Worm (Caenorhabditis elegans): ENCODE measurements around the gene sym-1.

ce11 chrX:14534596-14534995 is 46.8 kb upstream of the sym-1 start:
- no peak for TF ChIP-seq pqm-1 (tag; optimal IDR thresholded peaks at IDR 0.05)
- TF ChIP-seq sox-4 (tag; optimal IDR thresholded peaks at IDR 0.05) = no peak
- TF ChIP-seq elt-3 (tag; optimal IDR thresholded peaks at IDR 0.05) = no peak
- no peak for TF ChIP-seq fos-1 (tag; optimal IDR thresholded peaks at IDR 0.05)
- no peak for TF ChIP-seq skn-1 (tag; optimal IDR thresholded peaks at IDR 0.05)
- TF ChIP-seq fkh-10 (GFP tag; optimal IDR thresholded peaks at IDR 0.05) = no peak
- TF ChIP-seq mdl-1 (tag; optimal IDR thresholded peaks at IDR 0.05) = no peak
